Worm (Caenorhabditis elegans) whole organism, mixed stage, embryonic: Measurements from ENCODE around the gene F20G2.3.

Experiments used
- ceh-83 ChIP-seq: fragments of 200-800 bp; sonication (Bioruptor generic); optimal IDR thresholded peaks from 2 replicates; lab custom pipeline; 2018; ENCODE audit warnings: mild to moderate bottlenecking, missing genetic modification characterization, missing compliant biosample characterization
- drap-1 ChIP-seq: fragments of 200-800 bp; sonication (Bioruptor generic); optimal IDR thresholded peaks from 3 replicates; lab custom pipeline; 2018; ENCODE audit warnings: mild to moderate bottlenecking, missing genetic modification characterization, missing compliant biosample characterization
- elt-3 ChIP-seq: fragments of 150-350 bp; optimal IDR thresholded peaks from 2 replicates; lab custom pipeline; 2014; ENCODE audit warnings: missing biosample characterization, missing genetic modification characterization
- lin-32 ChIP-seq: fragments of 200-800 bp; sonication (Bioruptor generic); optimal IDR thresholded peaks from 2 replicates; lab custom pipeline; 2018; ENCODE audit warnings: mild to moderate bottlenecking, missing genetic modification characterization, missing compliant biosample characterization
- lsy-2 ChIP-seq: fragments of 150-350 bp; optimal IDR thresholded peaks from 2 replicates; lab custom pipeline; 2014; ENCODE audit warnings: missing biosample characterization, missing genetic modification characterization
- nhr-28 ChIP-seq: fragments of 150-350 bp; optimal IDR thresholded peaks from 2 replicates; lab custom pipeline; 2014; ENCODE audit warnings: missing biosample characterization, missing genetic modification characterization
- sem-2 ChIP-seq: fragments of 200-800 bp; sonication (Bioruptor generic); optimal IDR thresholded peaks from 2 replicates; lab custom pipeline; 2018; ENCODE audit warnings: mild to moderate bottlenecking, missing genetic modification characterization, missing compliant biosample characterization
- snpc-4 ChIP-seq: fragments of 150-350 bp; optimal IDR thresholded peaks from 2 replicates; lab custom pipeline; 2014; ENCODE audit warnings: missing biosample characterization, missing genetic modification characterization
- unc-39 ChIP-seq: fragments of 150-350 bp; optimal IDR thresholded peaks from 2 replicates; lab custom pipeline; 2014; ENCODE audit warnings: missing biosample characterization, missing genetic modification characterization
- ztf-11 ChIP-seq: fragments of 150-350 bp; optimal IDR thresholded peaks from 2 replicates; lab custom pipeline; 2014; ENCODE audit warnings: missing biosample characterization, missing genetic modification characterization

- TF ChIP-seq lsy-2 (tag; lab: Kevin White, UChicago) (no peak), nhr-28 (tag; lab: Kevin White, UChicago) (no peak), elt-3 (no peak), drap-1 (no peak), ztf-11 (tag; lab: Kevin White, UChicago) (no peak), unc-39 (tag; lab: Kevin White, UChicago) (no peak), snpc-4 (tag; lab: Kevin White, UChicago) (no peak), sem-2 (GFP tag; lab: Kevin White, UChicago) (no peak), lin-32 (GFP tag; lab: Kevin White, UChicago) (no peak), ceh-83 (no peak)
Measured at ce11 chrV:13739901-13740300, 28.4 kb downstream of the F20G2.3 start.
